Worm (Caenorhabditis elegans) whole organism, late embryonic: ENCODE data around the gene dtmk-1.

Source experiments
- C08G9.2 ChIP-seq: sonication (generic microtip); optimal IDR thresholded peaks from 2 replicates; lab custom pipeline; 2016; ENCODE audit warnings: mild to moderate bottlenecking, missing genetic modification characterization, moderate library complexity, missing compliant biosample characterization
- T23F11.4 ChIP-seq: fragments of 200-800 bp; sonication (Bioruptor generic); optimal IDR thresholded peaks from 2 replicates; lab custom pipeline; 2018; ENCODE audit warnings: mild to moderate bottlenecking, missing genetic modification characterization, missing compliant biosample characterization
- ahr-1 ChIP-seq: sonication (generic microtip); optimal IDR thresholded peaks from 2 replicates; lab custom pipeline; 2016; ENCODE audit warnings: missing genetic modification characterization, missing compliant biosample characterization
- ama-1 ChIP-seq: fragments of 150-350 bp; optimal IDR thresholded peaks from 2 replicates; lab custom pipeline; 2014
- ceh-19 ChIP-seq: fragments of 200-800 bp; sonication (Bioruptor generic); optimal IDR thresholded peaks from 2 replicates; lab custom pipeline; 2018; ENCODE audit warnings: mild to moderate bottlenecking, missing genetic modification characterization, missing compliant biosample characterization
- ceh-22 ChIP-seq: sonication (generic microtip); optimal IDR thresholded peaks from 2 replicates; lab custom pipeline; 2017; ENCODE audit warnings: missing biosample characterization, missing genetic modification characterization
- ceh-24 ChIP-seq: sonication (generic microtip); optimal IDR thresholded peaks from 2 replicates; lab custom pipeline; 2016; ENCODE audit warnings: mild to moderate bottlenecking, missing genetic modification characterization, missing compliant biosample characterization
- ceh-31 ChIP-seq: sonication (generic microtip); optimal IDR thresholded peaks from 2 replicates; lab custom pipeline; 2016; ENCODE audit warnings: missing genetic modification characterization, missing compliant biosample characterization
- ceh-45 ChIP-seq: fragments of 200-800 bp; sonication (Bioruptor generic); IDR thresholded peaks from 2 replicates; pipeline ENCODE4 v1.3.6; 2022; ENCODE audit warnings: missing genetic modification reagents, missing genetic modification characterization, missing compliant biosample characterization
- ceh-48 ChIP-seq: sonication (generic microtip); optimal IDR thresholded peaks from 2 replicates; lab custom pipeline; 2016; ENCODE audit warnings: missing genetic modification characterization, inconsistent platforms, missing compliant biosample characterization
- ceh-9 ChIP-seq: sonication (generic microtip); optimal IDR thresholded peaks from 2 replicates; lab custom pipeline; 2016; ENCODE audit warnings: mild to moderate bottlenecking, missing genetic modification characterization, inconsistent platforms, missing compliant biosample characterization
- che-1 ChIP-seq: sonication (generic microtip); optimal IDR thresholded peaks from 2 replicates; lab custom pipeline; 2016; ENCODE audit warnings: mild to moderate bottlenecking, missing genetic modification characterization, missing compliant biosample characterization
- dmd-4 ChIP-seq: sonication (generic microtip); optimal IDR thresholded peaks from 2 replicates; lab custom pipeline; 2016; ENCODE audit warnings: borderline replicate concordance, missing genetic modification characterization, missing compliant biosample characterization
- fax-1 ChIP-seq: sonication (generic microtip); optimal IDR thresholded peaks from 2 replicates; lab custom pipeline; 2016; ENCODE audit warnings: missing genotype, missing genetic modification characterization, missing compliant biosample characterization
- fkh-10 ChIP-seq: fragments of 150-350 bp; optimal IDR thresholded peaks from 2 replicates; lab custom pipeline; 2014; ENCODE audit warnings: missing biosample characterization, missing genetic modification reagents, missing genetic modification characterization
- fkh-6 ChIP-seq: sonication (generic microtip); optimal IDR thresholded peaks from 2 replicates; lab custom pipeline; 2016; ENCODE audit warnings: missing genetic modification characterization, missing compliant biosample characterization
- gmeb-2 ChIP-seq: sonication (generic microtip); optimal IDR thresholded peaks from 2 replicates; lab custom pipeline; 2016; ENCODE audit warnings: missing genetic modification characterization, inconsistent platforms, missing compliant biosample characterization
- hlh-15 ChIP-seq: sonication (generic microtip); optimal IDR thresholded peaks from 2 replicates; lab custom pipeline; 2016; ENCODE audit warnings: missing genetic modification characterization, missing compliant biosample characterization
- hlh-30 ChIP-seq: sonication (generic microtip); optimal IDR thresholded peaks from 2 replicates; lab custom pipeline; 2017; ENCODE audit warnings: antibody characterized with exemption, missing genetic modification characterization, missing compliant biosample characterization; ENCODE audit not compliant: insufficient read depth
- hlh-8 ChIP-seq: sonication (generic microtip); optimal IDR thresholded peaks from 2 replicates; lab custom pipeline; 2016; ENCODE audit warnings: missing genotype, missing genetic modification characterization, missing compliant biosample characterization
- lim-6 ChIP-seq: sonication (generic microtip); optimal IDR thresholded peaks from 2 replicates; lab custom pipeline; 2016; ENCODE audit warnings: missing genetic modification characterization, missing compliant biosample characterization
- lin-11 ChIP-seq: fragments of 200-800 bp; sonication (Bioruptor generic); optimal IDR thresholded peaks from 2 replicates; lab custom pipeline; 2018; ENCODE audit warnings: mild to moderate bottlenecking, missing genetic modification characterization, missing compliant biosample characterization
- madf-2 ChIP-seq: sonication (generic microtip); optimal IDR thresholded peaks from 2 replicates; lab custom pipeline; 2017; ENCODE audit warnings: missing genetic modification characterization, missing compliant biosample characterization
- nhr-11 ChIP-seq: fragments of 150-350 bp; optimal IDR thresholded peaks from 2 replicates; lab custom pipeline; 2014; ENCODE audit warnings: missing biosample characterization, missing genetic modification characterization
- nhr-232 ChIP-seq: sonication (generic microtip); optimal IDR thresholded peaks from 2 replicates; lab custom pipeline; 2016; ENCODE audit warnings: missing genetic modification characterization, missing compliant biosample characterization
- pag-3 ChIP-seq: sonication (generic microtip); optimal IDR thresholded peaks from 2 replicates; lab custom pipeline; 2016; ENCODE audit warnings: missing compliant biosample characterization, missing genetic modification characterization, borderline replicate concordance
- pat-9 ChIP-seq: fragments of 200-800 bp; sonication (Bioruptor generic); optimal IDR thresholded peaks from 2 replicates; lab custom pipeline; 2018; ENCODE audit warnings: mild to moderate bottlenecking, missing genetic modification characterization, moderate library complexity, missing compliant biosample characterization
- pros-1 ChIP-seq: fragments of 150-350 bp; optimal IDR thresholded peaks from 2 replicates; lab custom pipeline; 2014; ENCODE audit warnings: missing biosample characterization, missing genetic modification reagents, missing genetic modification characterization
- sdc-2 ChIP-seq: sonication (generic microtip); optimal IDR thresholded peaks from 2 replicates; lab custom pipeline; 2016; ENCODE audit warnings: missing genotype, missing genetic modification characterization, missing compliant biosample characterization
- sox-2 ChIP-seq: fragments of 200-800 bp; sonication (Bioruptor generic); IDR thresholded peaks from 2 replicates; pipeline ENCODE4 v1.3.6; 2022; ENCODE audit warnings: missing genetic modification reagents, missing genetic modification characterization, missing compliant biosample characterization
- sox-4 ChIP-seq: sonication (generic microtip); optimal IDR thresholded peaks from 2 replicates; lab custom pipeline; 2017; ENCODE audit warnings: mild to moderate bottlenecking, missing genetic modification characterization, inconsistent platforms, missing compliant biosample characterization
- syd-9 ChIP-seq: sonication (generic microtip); optimal IDR thresholded peaks from 2 replicates; lab custom pipeline; 2016; ENCODE audit warnings: mild to moderate bottlenecking, missing genetic modification characterization, moderate library complexity, missing compliant biosample characterization
- tbx-2 ChIP-seq: sonication (generic microtip); optimal IDR thresholded peaks from 2 replicates; lab custom pipeline; 2016; ENCODE audit warnings: missing genetic modification characterization, missing compliant biosample characterization
- ttx-3 ChIP-seq: sonication (generic microtip); optimal IDR thresholded peaks from 2 replicates; lab custom pipeline; 2016; ENCODE audit warnings: missing genetic modification reagents, missing genetic modification characterization, missing compliant biosample characterization
- unc-3 ChIP-seq, 2 experiments: fragments of 200-800 bp in 1 of 2; sonication (Bioruptor generic) in 1 of 2; sonication (generic microtip) in 1 of 2; conservative IDR thresholded peaks in 1 of 2; optimal IDR thresholded peaks in 1 of 2; 2 replicates each; pipeline versions ENCODE4 v1.3.6 to Lab custom; 2016 to 2022; ENCODE audit warnings: missing compliant biosample characterization in 2 of 2, missing genetic modification characterization in 2 of 2, missing genetic modification reagents in 1 of 2
- unc-42 ChIP-seq: sonication (generic microtip); optimal IDR thresholded peaks from 2 replicates; lab custom pipeline; 2016; ENCODE audit warnings: missing genotype, missing genetic modification characterization, missing compliant biosample characterization
- unc-55 ChIP-seq: sonication (generic microtip); optimal IDR thresholded peaks from 2 replicates; lab custom pipeline; 2017; ENCODE audit warnings: missing biosample characterization, missing genetic modification reagents, missing genetic modification characterization
- zip-5 ChIP-seq: sonication (generic microtip); optimal IDR thresholded peaks from 2 replicates; lab custom pipeline; 2016; ENCODE audit warnings: missing genetic modification characterization, missing compliant biosample characterization
- ztf-16 ChIP-seq: sonication (generic microtip); optimal IDR thresholded peaks from 2 replicates; lab custom pipeline; 2017; ENCODE audit warnings: missing genetic modification characterization, missing compliant biosample characterization

Gene dtmk-1

ce11 chrII:9982437-9982836 is 15.5 kb upstream of the dtmk-1 start:
- TF ChIP-seq che-1 (tag; lab: Kevin White, UChicago) (no peak), madf-2 (tag; lab: Kevin White, UChicago) (no peak), fax-1 (tag; lab: Kevin White, UChicago) (no peak), dmd-4 (tag; lab: Kevin White, UChicago) (no peak), hlh-8 (no peak), ceh-22 (tag; lab: Kevin White, UChicago) (no peak), ztf-16 (tag; lab: Kevin White, UChicago) (no peak), fkh-6 (tag; lab: Kevin White, UChicago) (no peak), pag-3 (tag; lab: Kevin White, UChicago) (no peak), pat-9 (tag; lab: Kevin White, UChicago) (no peak), T23F11.4 (no peak), unc-42 (tag; lab: Kevin White, UChicago) (peak; percentile 81), ceh-31 (tag; lab: Kevin White, UChicago) (peak; percentile 42), ttx-3 (no peak), sox-4 (no peak), ceh-24 (no peak), gmeb-2 (tag; lab: Kevin White, UChicago) (no peak)

ce11 chrII:9981760-9982159 is 14.9 kb upstream of the dtmk-1 start, which contains the start of gene sdz-38:
sdz-38 (minus strand) TSS chrII:9981860.
- TF ChIP-seq zip-5 (tag; lab: Kevin White, UChicago) = no peak
- TF ChIP-seq unc-55 (GFP tag; lab: Kevin White, UChicago) = no peak
- no peak for TF ChIP-seq ceh-48 (tag; lab: Kevin White, UChicago)
- no peak for TF ChIP-seq ceh-9 (tag; lab: Kevin White, UChicago)
- no peak for TF ChIP-seq ttx-3
- no peak for TF ChIP-seq sdc-2
- TF ChIP-seq nhr-232 (tag; lab: Kevin White, UChicago) = no peak
- no peak for TF ChIP-seq syd-9 (tag; lab: Kevin White, UChicago)
- no peak for TF ChIP-seq sox-2 (GFP tag; lab: Robert Waterston, UW)
- TF ChIP-seq ceh-24 = no peak
- no peak for TF ChIP-seq pros-1 (tag; lab: Kevin White, UChicago)
- TF ChIP-seq fkh-10 (GFP tag; lab: Kevin White, UChicago) = no peak
- TF ChIP-seq pag-3 (tag; lab: Kevin White, UChicago) = no peak
- no peak for TF ChIP-seq fkh-6 (tag; lab: Kevin White, UChicago)
- TF ChIP-seq nhr-11 (tag; lab: Kevin White, UChicago) = no peak
- TF ChIP-seq ceh-22 (tag; lab: Kevin White, UChicago) = no peak
- no peak for TF ChIP-seq unc-3 (GFP tag; conservative IDR thresholded peaks at IDR 0.05; lab: Robert Waterston, UW)
- no peak for TF ChIP-seq unc-3 (tag; optimal IDR thresholded peaks at IDR 0.05; lab: Kevin White, UChicago)
- no peak for TF ChIP-seq C08G9.2

ce11 chrII:9980077-9980631 is 13.3 kb upstream of the dtmk-1 start, which contains the start of gene ZK892.6:
ZK892.6 (minus strand) TSS chrII:9980127.
- TF ChIP-seq ceh-22 (tag; lab: Kevin White, UChicago) (no peak), ceh-19 (no peak), sox-4 (no peak), tbx-2 (tag; lab: Kevin White, UChicago) (no peak)

- no peak for TF ChIP-seq ceh-45 (GFP tag; lab: Robert Waterston, UW)
- TF ChIP-seq syd-9 (tag; lab: Kevin White, UChicago) = no peak
- TF ChIP-seq hlh-30 (tag; lab: Kevin White, UChicago) = no peak
- TF ChIP-seq lin-11 (tag; lab: Kevin White, UChicago) = no peak
- TF ChIP-seq hlh-15 (tag; lab: Kevin White, UChicago) = no peak
- TF ChIP-seq lim-6 (tag; lab: Kevin White, UChicago) = no peak
- TF ChIP-seq nhr-11 (tag; lab: Kevin White, UChicago) = no peak
- no peak for TF ChIP-seq ahr-1 (tag; lab: Kevin White, UChicago)
- TF ChIP-seq unc-55 (GFP tag; lab: Kevin White, UChicago) = no peak
- TF ChIP-seq gmeb-2 (tag; lab: Kevin White, UChicago) = no peak
- TF ChIP-seq ceh-24 = no peak
- TF ChIP-seq ama-1 = no peak
These were observed 9.5 kb upstream of the dtmk-1 start, which contains the start of gene R53.8 for ce11 chrII:9976405-9976804. R53.8 (plus strand) TSS chrII:9976705.
